ENCODE assay signal across 5 worm cellular contexts in genomic region chrIII:6289366-6289765, ce11.
TF ChIP-seq lines count a peak whose summit lies in the region.

No protein-coding gene starts in this region.

TF ChIP-seq in whole organism, L1 larva, 84 proteins besides CTCF, POLR2A, EP300 and RAD21 (continues in another document):
- TF ChIP-seq pax-3 (tag; optimal IDR thresholded peaks at IDR 0.05; lab: Kevin White, UChicago): no peak
- TF ChIP-seq lin-35 (GFP tag; optimal IDR thresholded peaks at IDR 0.05; lab: Kevin White, UChicago): peak; percentile 47 to 66
- peak; percentile 64 for TF ChIP-seq lin-14 (GFP tag; optimal IDR thresholded peaks at IDR 0.05; lab: Kevin White, UChicago)
- no peak for TF ChIP-seq fkh-4 (tag; optimal IDR thresholded peaks at IDR 0.05; lab: Kevin White, UChicago; ENCODE audit: borderline replicate concordance)
- TF ChIP-seq swsn-7 (tag; optimal IDR thresholded peaks at IDR 0.05; lab: Kevin White, UChicago): no peak
- TF ChIP-seq efl-1 (optimal IDR thresholded peaks at IDR 0.05; lab: Kevin White, UChicago): peak in 1 of 2 experiments; percentile 50
- TF ChIP-seq efl-1 (GFP tag; optimal IDR thresholded peaks at IDR 0.05 in 1 of 2; lab: Kevin White, UChicago): peak; percentile 70 to 95
- TF ChIP-seq snu-23 (GFP tag; optimal IDR thresholded peaks at IDR 0.05; lab: Kevin White, UChicago): peak; percentile 9
- no peak for TF ChIP-seq unc-86 (tag; optimal IDR thresholded peaks at IDR 0.05; lab: Kevin White, UChicago)
- no peak for TF ChIP-seq isw-1 (GFP tag; IDR thresholded peaks at IDR 0.05; lab: Robert Waterston, UW)
- no peak for TF ChIP-seq fos-1 (tag; optimal IDR thresholded peaks at IDR 0.05; lab: Kevin White, UChicago)
- peak; percentile 10 for TF ChIP-seq blmp-1 (tag; optimal IDR thresholded peaks at IDR 0.05; lab: Kevin White, UChicago)
- TF ChIP-seq nhr-85 (tag; lab: Kevin White, UChicago): peak; percentile 35
- peak; percentile 34 to 73 (median 46) for TF ChIP-seq dpl-1 (GFP tag; optimal IDR thresholded peaks at IDR 0.05; lab: Kevin White, UChicago)
- TF ChIP-seq lsy-2 (tag; optimal IDR thresholded peaks at IDR 0.05; lab: Kevin White, UChicago): peak in 1 of 2 experiments; percentile 9
- TF ChIP-seq C34B4.2 (tag; optimal IDR thresholded peaks at IDR 0.05; lab: Kevin White, UChicago): no peak
- peak; percentile 16 for TF ChIP-seq lin-15B (tag; optimal IDR thresholded peaks at IDR 0.05; lab: Kevin White, UChicago)
- TF ChIP-seq mep-1 (tag; optimal IDR thresholded peaks at IDR 0.05; lab: Kevin White, UChicago): no peak

TF ChIP-seq in whole organism, L2 larva, 48 proteins besides CTCF, POLR2A, EP300 and RAD21:
- TF ChIP-seq nhr-129 (tag; optimal IDR thresholded peaks at IDR 0.05; lab: Kevin White, UChicago): peak; percentile 2
- TF ChIP-seq zag-1 (tag; optimal IDR thresholded peaks at IDR 0.05; lab: Kevin White, UChicago): no peak
- no peak for TF ChIP-seq mdl-1 (tag; optimal IDR thresholded peaks at IDR 0.05; lab: Kevin White, UChicago)
TF ChIP-seq in whole organism, L2 larva: peak in this region for 1.

TF ChIP-seq in whole organism, L3 larva, 47 proteins besides CTCF, POLR2A, EP300 and RAD21:
- TF ChIP-seq nhr-11 (tag; optimal IDR thresholded peaks at IDR 0.05; lab: Kevin White, UChicago) (no peak), eor-1 (tag; optimal IDR thresholded peaks at IDR 0.05; lab: Kevin White, UChicago) (no peak), unc-39 (tag; optimal IDR thresholded peaks at IDR 0.05; lab: Kevin White, UChicago) (no peak), egl-27 (tag; optimal IDR thresholded peaks at IDR 0.05; lab: Kevin White, UChicago) (no peak), ceh-9 (tag; optimal IDR thresholded peaks at IDR 0.05; lab: Kevin White, UChicago) (no peak), nfya-1 (tag; optimal IDR thresholded peaks at IDR 0.05; lab: Kevin White, UChicago; ENCODE audit: insufficient read depth) (peak; percentile 13), egl-5 (tag; optimal IDR thresholded peaks at IDR 0.05; lab: Kevin White, UChicago) (no peak), zag-1 (tag; optimal IDR thresholded peaks at IDR 0.05; lab: Kevin White, UChicago) (no peak), nhr-28 (tag; optimal IDR thresholded peaks at IDR 0.05; lab: Kevin White, UChicago) (no peak), snpc-4 (tag; optimal IDR thresholded peaks at IDR 0.05; lab: Kevin White, UChicago) (no peak), lin-15B (tag; optimal IDR thresholded peaks at IDR 0.05; lab: Kevin White, UChicago) (peak; percentile 76), unc-62 (GFP tag; optimal IDR thresholded peaks at IDR 0.05; lab: Kevin White, UChicago) (no peak), elt-3 (tag; optimal IDR thresholded peaks at IDR 0.05; lab: Kevin White, UChicago) (no peak), nhr-43 (tag; optimal IDR thresholded peaks at IDR 0.05; lab: Kevin White, UChicago; ENCODE audit: poor library complexity, severe bottlenecking) (no peak)

TF ChIP-seq in whole organism, L4 larva, 104 proteins besides CTCF, POLR2A, EP300 and RAD21:
- TF ChIP-seq nhr-41 (GFP tag; IDR thresholded peaks at IDR 0.05; lab: Robert Waterston, UW) (no peak), dpl-1 (GFP tag; optimal IDR thresholded peaks at IDR 0.05; lab: Kevin White, UChicago) (peak; percentile 30), lin-15B (tag; optimal IDR thresholded peaks at IDR 0.05; lab: Kevin White, UChicago) (no peak)

TF ChIP-seq in whole organism, young adult, 124 proteins besides CTCF, POLR2A, EP300 and RAD21:
- TF ChIP-seq ceh-27 (GFP tag; optimal IDR thresholded peaks at IDR 0.05; lab: Kevin White, UChicago) (peak; percentile 27), lin-40 (tag; optimal IDR thresholded peaks at IDR 0.05; lab: Kevin White, UChicago) (no peak)
